Fruit fly (Drosophila melanogaster) whole organism, wandering third instar larva: ENCODE data around the gene eIF2beta.

Source experiments
- Abd-B ChIP-seq: fragments of >200 bp; optimal IDR thresholded peaks from 2 replicates; lab custom pipeline; 2017; ENCODE audit warnings: missing biosample characterization, missing genetic modification characterization
- GATAd ChIP-seq: sonication (Bioruptor generic); optimal IDR thresholded peaks from 2 replicates; lab custom pipeline; 2016; ENCODE audit warnings: missing biosample characterization, missing genetic modification characterization
- HLH106 ChIP-seq: fragments of 200-800 bp; optimal IDR thresholded peaks from 3 replicates; lab custom pipeline; 2019; ENCODE audit warnings: missing biosample characterization, mild to moderate bottlenecking, missing genetic modification characterization, moderate library complexity
- Hr78 ChIP-seq: fragments of >200 bp; optimal IDR thresholded peaks from 2 replicates; lab custom pipeline; 2017; ENCODE audit warnings: missing biosample characterization, missing genetic modification characterization
- Hr83 ChIP-seq: fragments of 200-300 bp; sonication (Bioruptor generic); optimal IDR thresholded peaks from 2 replicates; lab custom pipeline; 2016; ENCODE audit warnings: missing biosample characterization, mild to moderate bottlenecking, missing genetic modification characterization, moderate library complexity; ENCODE audit not compliant: poor library complexity, severe bottlenecking
- Mio ChIP-seq: sonication (Bioruptor generic); optimal IDR thresholded peaks from 2 replicates; lab custom pipeline; 2016; ENCODE audit warnings: missing biosample characterization, missing genetic modification characterization
- Myc ChIP-seq: fragments of >200 bp; optimal IDR thresholded peaks from 2 replicates; lab custom pipeline; 2017
- N ChIP-seq: fragments of >200 bp; optimal IDR thresholded peaks from 2 replicates; lab custom pipeline; 2018; ENCODE audit warnings: missing biosample characterization, missing external identifiers, missing genetic modification characterization
- Rel ChIP-seq, 2 experiments: fragments of 200-800 bp; sonication (Bioruptor generic) in 1 of 2; optimal IDR thresholded peaks; 2 replicates in 1 of 2; 3 replicates in 1 of 2; lab custom pipeline; 2016 to 2019; ENCODE audit warnings: mild to moderate bottlenecking in 2 of 2, missing biosample characterization in 2 of 2, missing genetic modification characterization in 2 of 2, moderate library complexity in 1 of 2
- h ChIP-seq: fragments of 200-800 bp; sonication (Bioruptor generic); optimal IDR thresholded peaks from 3 replicates; lab custom pipeline; 2016; ENCODE audit warnings: missing biosample characterization, mild to moderate bottlenecking, missing genetic modification characterization
- jim ChIP-seq: fragments of 175-275, 200-325 bp; sonication (Bioruptor generic); optimal IDR thresholded peaks from 2 replicates; lab custom pipeline; 2016; ENCODE audit warnings: missing biosample characterization, mild to moderate bottlenecking, missing genetic modification characterization
- lola ChIP-seq: fragments of >200 bp; optimal IDR thresholded peaks from 2 replicates; lab custom pipeline; 2017; ENCODE audit warnings: missing biosample characterization, missing genetic modification characterization
- psq ChIP-seq: fragments of 200-800 bp; sonication (Bioruptor generic); optimal IDR thresholded peaks from 3 replicates; lab custom pipeline; 2017; ENCODE audit warnings: missing biosample characterization, mild to moderate bottlenecking, missing genetic modification characterization, moderate library complexity

DNA sequence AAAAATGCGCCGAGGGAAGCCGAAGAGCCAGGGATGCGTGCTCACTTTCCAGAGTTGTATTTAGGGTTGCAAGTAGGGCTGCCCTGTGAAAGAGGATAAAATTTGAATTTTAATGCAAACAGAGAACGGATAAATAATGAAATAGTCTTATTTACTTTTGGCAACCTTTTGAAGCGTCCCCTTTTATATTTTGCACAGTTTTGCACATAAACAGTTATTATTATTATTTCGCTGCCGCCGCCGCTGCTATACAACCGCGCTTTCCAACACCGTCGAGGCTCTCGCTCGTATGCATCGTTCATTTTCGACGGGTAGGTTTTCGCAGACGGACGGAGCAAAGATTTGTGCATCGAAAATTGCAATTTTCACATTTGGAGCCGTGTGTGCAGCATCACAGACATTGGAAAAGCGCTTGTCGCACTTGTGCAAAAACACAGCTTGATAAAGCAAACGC lies 11.7 kb downstream of the eIF2beta start, which contains the start of the genes sti and tral:
- TF ChIP-seq jim (GFP tag; lab: Kevin White, UChicago) (peak; percentile 30), Abd-B (GFP tag; lab: Kevin White, UChicago) (no peak), Hr78 (no peak), psq (GFP tag; lab: Kevin White, UChicago) (peak; percentile 79), Myc (lab: Kevin White, UChicago) (peak; percentile 80), h (GFP tag; lab: Kevin White, UChicago) (peak; percentile 93), GATAd (GFP tag; lab: Kevin White, UChicago) (peak; percentile 74), HLH106 (peak; percentile 85), lola (GFP tag; lab: Kevin White, UChicago) (no peak), Hr83 (peak; percentile 72), Rel (GFP tag; optimal IDR thresholded peaks at IDR 0.05; lab: Kevin White, UChicago) (peak; percentile 23), Rel (tag; optimal IDR thresholded peaks at IDR 0.05; lab: Kevin White, UChicago) (peak; percentile 50), Mio (no peak), N (no peak)
